Worm (Caenorhabditis elegans) whole organism, mixed stage, embryonic: ENCODE measurements around the gene daz-1.

ENCODE experiments used
- M03D4.4 ChIP-seq: sonication (generic microtip); optimal IDR thresholded peaks from 2 replicates; lab custom pipeline; 2017; ENCODE audit warnings: mild to moderate bottlenecking, missing genetic modification characterization, missing compliant biosample characterization
- bed-3 ChIP-seq: fragments of 200-800 bp; sonication (Bioruptor generic); optimal IDR thresholded peaks from 3 replicates; lab custom pipeline; 2018; ENCODE audit warnings: mild to moderate bottlenecking, missing genetic modification characterization, moderate library complexity, missing compliant biosample characterization
- ceh-39 ChIP-seq: fragments of 150-350 bp; optimal IDR thresholded peaks from 2 replicates; lab custom pipeline; 2014; ENCODE audit warnings: missing biosample characterization, missing genetic modification characterization
- ceh-43 ChIP-seq: fragments of 200-800 bp; sonication (Bioruptor generic); optimal IDR thresholded peaks from 2 replicates; lab custom pipeline; 2018; ENCODE audit warnings: mild to moderate bottlenecking, missing genetic modification characterization, moderate library complexity, missing compliant biosample characterization
- ceh-83 ChIP-seq: fragments of 200-800 bp; sonication (Bioruptor generic); optimal IDR thresholded peaks from 2 replicates; lab custom pipeline; 2018; ENCODE audit warnings: mild to moderate bottlenecking, missing genetic modification characterization, missing compliant biosample characterization
- ces-1 ChIP-seq: fragments of 150-350 bp; optimal IDR thresholded peaks from 2 replicates; lab custom pipeline; 2014; ENCODE audit warnings: missing biosample characterization, missing genetic modification reagents, missing genetic modification characterization
- cnd-1 ChIP-seq: fragments of 200-800 bp; sonication (Bioruptor generic); optimal IDR thresholded peaks from 2 replicates; lab custom pipeline; 2018; ENCODE audit warnings: mild to moderate bottlenecking, missing genetic modification characterization, missing compliant biosample characterization
- drap-1 ChIP-seq: fragments of 200-800 bp; sonication (Bioruptor generic); optimal IDR thresholded peaks from 3 replicates; lab custom pipeline; 2018; ENCODE audit warnings: mild to moderate bottlenecking, missing genetic modification characterization, missing compliant biosample characterization
- elt-1 ChIP-seq: sonication (generic microtip); optimal IDR thresholded peaks from 2 replicates; lab custom pipeline; 2017; ENCODE audit warnings: missing genetic modification characterization, mild to moderate bottlenecking, missing compliant biosample characterization, antibody characterized with exemption, moderate library complexity, borderline replicate concordance; ENCODE audit not compliant: insufficient read depth
- flh-1 ChIP-seq: fragments of 200-800 bp; sonication (Bioruptor generic); optimal IDR thresholded peaks from 2 replicates; lab custom pipeline; 2018; ENCODE audit warnings: mild to moderate bottlenecking, missing genetic modification characterization, moderate library complexity, missing compliant biosample characterization
- ham-2 ChIP-seq: fragments of 200-800 bp; sonication (Bioruptor generic); optimal IDR thresholded peaks from 2 replicates; lab custom pipeline; 2018; ENCODE audit warnings: mild to moderate bottlenecking, missing genetic modification characterization, missing compliant biosample characterization
- lin-13 ChIP-seq: fragments of 150-350 bp; optimal IDR thresholded peaks from 2 replicates; lab custom pipeline; 2014; ENCODE audit warnings: missing biosample characterization, missing genetic modification characterization
- lin-32 ChIP-seq: fragments of 200-800 bp; sonication (Bioruptor generic); optimal IDR thresholded peaks from 2 replicates; lab custom pipeline; 2018; ENCODE audit warnings: mild to moderate bottlenecking, missing genetic modification characterization, missing compliant biosample characterization
- mab-5 ChIP-seq: fragments of 150-350 bp; optimal IDR thresholded peaks from 2 replicates; lab custom pipeline; 2014; ENCODE audit warnings: missing biosample characterization, missing genetic modification characterization
- mep-1 ChIP-seq: fragments of 150-350 bp; optimal IDR thresholded peaks from 2 replicates; lab custom pipeline; 2017; ENCODE audit warnings: missing biosample characterization, missing genetic modification reagents, missing genetic modification characterization, inconsistent platforms
- mls-2 ChIP-seq: sonication (generic microtip); optimal IDR thresholded peaks from 2 replicates; lab custom pipeline; 2016; ENCODE audit warnings: mild to moderate bottlenecking, missing genetic modification characterization, moderate library complexity, missing compliant biosample characterization
- nhr-12 ChIP-seq: fragments of 150-350 bp; optimal IDR thresholded peaks from 2 replicates; lab custom pipeline; 2014; ENCODE audit warnings: missing biosample characterization, missing genetic modification characterization
- nhr-2 ChIP-seq: fragments of 150-350 bp; optimal IDR thresholded peaks from 2 replicates; lab custom pipeline; 2014; ENCODE audit warnings: missing biosample characterization, missing genetic modification characterization
- nhr-237 ChIP-seq: fragments of 150-350 bp; optimal IDR thresholded peaks from 2 replicates; lab custom pipeline; 2014; ENCODE audit warnings: missing biosample characterization, missing genetic modification characterization
- nhr-28 ChIP-seq: fragments of 150-350 bp; optimal IDR thresholded peaks from 2 replicates; lab custom pipeline; 2014; ENCODE audit warnings: missing biosample characterization, missing genetic modification characterization
- nhr-76 ChIP-seq: sonication (generic microtip); optimal IDR thresholded peaks from 2 replicates; lab custom pipeline; 2017; ENCODE audit warnings: missing biosample characterization, missing genetic modification characterization
- pha-4 ChIP-seq: fragments of 150-350 bp; optimal IDR thresholded peaks from 2 replicates; lab custom pipeline; 2018; ENCODE audit warnings: missing biosample characterization, missing genetic modification reagents, missing genetic modification characterization
- sem-2 ChIP-seq: fragments of 200-800 bp; sonication (Bioruptor generic); optimal IDR thresholded peaks from 2 replicates; lab custom pipeline; 2018; ENCODE audit warnings: mild to moderate bottlenecking, missing genetic modification characterization, missing compliant biosample characterization
- snpc-4 ChIP-seq: fragments of 150-350 bp; optimal IDR thresholded peaks from 2 replicates; lab custom pipeline; 2014; ENCODE audit warnings: missing biosample characterization, missing genetic modification characterization
- sptf-1 ChIP-seq: sonication (generic microtip); optimal IDR thresholded peaks from 2 replicates; lab custom pipeline; 2017; ENCODE audit warnings: mild to moderate bottlenecking, missing genetic modification characterization, moderate library complexity, missing compliant biosample characterization
- tbx-8 ChIP-seq: fragments of 200-800 bp; sonication (Bioruptor generic); optimal IDR thresholded peaks from 2 replicates; lab custom pipeline; 2018; ENCODE audit warnings: mild to moderate bottlenecking, missing genetic modification characterization, moderate library complexity, missing compliant biosample characterization
- unc-120 ChIP-seq: sonication (generic microtip); optimal IDR thresholded peaks from 2 replicates; lab custom pipeline; 2017; ENCODE audit warnings: missing genetic modification characterization, missing compliant biosample characterization; ENCODE audit not compliant: poor library complexity, severe bottlenecking
- unc-39 ChIP-seq: fragments of 150-350 bp; optimal IDR thresholded peaks from 2 replicates; lab custom pipeline; 2014; ENCODE audit warnings: missing biosample characterization, missing genetic modification characterization
- unc-62 ChIP-seq: fragments of 150-350 bp; optimal IDR thresholded peaks from 2 replicates; lab custom pipeline; 2014; ENCODE audit warnings: missing biosample characterization, missing genetic modification reagents, missing genetic modification characterization
- zip-8 ChIP-seq: fragments of 150-350 bp; optimal IDR thresholded peaks from 2 replicates; lab custom pipeline; 2014; ENCODE audit warnings: missing biosample characterization, missing genetic modification characterization
- ztf-11 ChIP-seq: fragments of 150-350 bp; optimal IDR thresholded peaks from 2 replicates; lab custom pipeline; 2014; ENCODE audit warnings: missing biosample characterization, missing genetic modification characterization

daz-1 gene

ce11 chrII:5426470-5426869 lies 29.6 kb upstream of the daz-1 start:
- TF ChIP-seq nhr-28 (tag; lab: Kevin White, UChicago) (no peak), tbx-8 (GFP tag; lab: Kevin White, UChicago) (no peak), nhr-2 (no peak), nhr-237 (no peak), unc-120 (tag; lab: Kevin White, UChicago) (no peak)

DNA sequence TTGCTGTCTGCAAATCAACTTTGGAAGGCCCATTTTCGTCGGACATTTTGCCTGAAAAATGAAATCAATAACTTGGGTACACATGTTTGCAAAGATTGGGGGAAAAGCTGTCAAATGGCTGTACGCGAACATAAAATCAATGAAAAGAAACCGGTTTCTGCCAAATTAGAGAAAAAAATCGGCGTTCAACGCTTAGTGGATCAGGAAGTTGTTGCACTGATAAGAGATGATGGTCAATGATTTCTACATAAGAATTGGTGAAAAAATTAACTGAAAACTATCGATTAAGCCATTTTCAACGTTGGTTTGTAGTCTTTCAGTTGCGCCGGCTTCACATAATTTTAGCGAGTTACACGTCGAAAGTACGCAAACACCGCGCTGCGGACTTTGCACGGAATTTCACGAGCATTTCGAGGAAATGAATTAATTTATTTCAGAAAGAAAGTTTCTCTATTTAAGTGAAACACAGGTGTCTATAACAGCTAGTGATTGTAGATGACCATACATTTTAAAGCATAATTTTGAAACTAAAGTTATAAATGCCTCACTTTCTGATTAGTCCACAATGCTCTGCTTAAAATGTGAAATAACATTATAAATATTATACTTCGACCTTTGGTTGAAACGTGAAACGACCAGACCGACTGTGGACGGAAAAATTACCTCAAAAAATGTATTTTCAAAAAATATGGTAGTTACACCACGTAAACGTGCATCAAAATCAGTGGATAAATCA lies 26.4 kb upstream of the daz-1 start, which contains the start of the genes F07F6.4 and F07F6.2:
Gene F07F6.4 (minus strand): TSS at position 51 of the 736 bp plus-strand sequence.
Gene F07F6.2 (plus strand): TSS at position 686 of the 736 bp plus-strand sequence.
- TF ChIP-seq nhr-12 (tag; lab: Kevin White, UChicago) (no peak), ces-1 (GFP tag; lab: Kevin White, UChicago) (no peak), elt-1 (no peak), mab-5 (tag; lab: Kevin White, UChicago) (no peak), mep-1 (tag; lab: Kevin White, UChicago) (peak; percentile 7), tbx-8 (GFP tag; lab: Kevin White, UChicago) (no peak), nhr-2 (no peak), unc-120 (tag; lab: Kevin White, UChicago) (no peak), cnd-1 (tag; lab: Kevin White, UChicago) (no peak), nhr-237 (no peak), flh-1 (no peak), ceh-39 (tag; lab: Kevin White, UChicago) (no peak), ham-2 (GFP tag; lab: Kevin White, UChicago) (peak; percentile 0), ceh-43 (GFP tag; lab: Kevin White, UChicago) (no peak), lin-13 (tag; lab: Kevin White, UChicago) (no peak), ceh-83 (GFP tag; lab: Kevin White, UChicago) (peak; percentile 19), drap-1 (GFP tag; lab: Kevin White, UChicago) (no peak), nhr-76 (no peak), unc-62 (GFP tag; lab: Kevin White, UChicago) (no peak), mls-2 (tag; lab: Kevin White, UChicago) (no peak)

DNA sequence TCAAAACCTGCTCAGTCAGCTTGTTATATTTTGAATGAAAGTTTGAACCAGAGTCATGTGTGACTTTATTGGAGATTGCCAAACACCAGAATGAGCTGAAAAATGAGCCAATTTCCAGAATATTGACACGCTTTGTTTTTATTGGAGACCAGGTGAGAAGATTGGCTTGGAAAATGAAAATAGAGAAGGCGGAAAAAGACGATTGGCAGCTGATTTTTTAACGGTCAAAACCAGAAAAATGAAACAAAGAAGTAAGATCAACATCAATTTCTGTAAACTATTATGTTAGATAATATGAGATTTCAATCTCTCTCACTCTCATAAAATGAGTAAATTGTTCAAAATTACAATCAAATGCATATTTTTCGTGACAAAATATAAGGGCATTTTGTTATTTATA lies 23.0 kb upstream of the daz-1 start, which contains the start of gene srx-114:
Gene srx-114 (minus strand): TSS at position 101 of the 400 bp plus-strand sequence.
- TF ChIP-seq lin-32 (GFP tag; lab: Kevin White, UChicago) (no peak), zip-8 (tag; lab: Kevin White, UChicago) (no peak), M03D4.4 (tag; lab: Kevin White, UChicago) (no peak), sptf-1 (tag; lab: Kevin White, UChicago) (no peak), pha-4 (no peak), ztf-11 (no peak), ceh-83 (GFP tag; lab: Kevin White, UChicago) (no peak), elt-1 (no peak), tbx-8 (GFP tag; lab: Kevin White, UChicago) (no peak), cnd-1 (tag; lab: Kevin White, UChicago) (no peak), unc-39 (tag; lab: Kevin White, UChicago) (no peak), nhr-12 (tag; lab: Kevin White, UChicago) (no peak), nhr-28 (tag; lab: Kevin White, UChicago) (no peak), mls-2 (tag; lab: Kevin White, UChicago) (no peak), ces-1 (GFP tag; lab: Kevin White, UChicago) (no peak), snpc-4 (tag; lab: Kevin White, UChicago) (no peak), bed-3 (no peak)

ce11 chrII:5436833-5437232 lies 19.3 kb upstream of the daz-1 start, which contains the start of gene dct-5:
dct-5 (minus strand) TSS chrII:5436933.
- TF ChIP-seq lin-13 (tag; lab: Kevin White, UChicago) (no peak), sem-2 (GFP tag; lab: Kevin White, UChicago) (no peak), unc-39 (tag; lab: Kevin White, UChicago) (no peak), mep-1 (tag; lab: Kevin White, UChicago) (no peak), flh-1 (no peak), ztf-11 (no peak), tbx-8 (GFP tag; lab: Kevin White, UChicago) (no peak), elt-1 (no peak), ceh-83 (GFP tag; lab: Kevin White, UChicago) (no peak), ces-1 (GFP tag; lab: Kevin White, UChicago) (no peak), mls-2 (tag; lab: Kevin White, UChicago) (no peak)
